Fruit fly (Drosophila melanogaster): Measurements from ENCODE around the gene CG5418.

The CG5418 gene

dm6 chr2L:12487311-12487710, 34.3 kb upstream of the CG5418 start (continued):
- TF ChIP-seq Hr51 (GFP tag; optimal IDR thresholded peaks at IDR 0.05) (peak in 1 of 2 experiments; percentile 12), ind (GFP tag; optimal IDR thresholded peaks at IDR 0.05) (no peak), ems (GFP tag; optimal IDR thresholded peaks at IDR 0.05) (no peak), fd96Cb (tag; optimal IDR thresholded peaks at IDR 0.05) (no peak), MTF-1 (GFP tag; optimal IDR thresholded peaks at IDR 0.05; ENCODE audit: borderline replicate concordance) (peak; percentile 69), row (GFP tag; IDR thresholded peaks at IDR 0.05) (no peak), CG2202 (tag; optimal IDR thresholded peaks at IDR 0.05) (peak; percentile 71), CG11247 (GFP tag; IDR thresholded peaks at IDR 0.05) (no peak), dati (GFP tag; IDR thresholded peaks at IDR 0.05) (no peak), CG17385 (GFP tag; optimal IDR thresholded peaks at IDR 0.05) (peak; percentile 46), CG8290 (GFP tag; optimal IDR thresholded peaks at IDR 0.05) (no peak), CG8290 (tag; optimal IDR thresholded peaks at IDR 0.05) (peak; percentile 45 to 50), CG33213 (GFP tag; optimal IDR thresholded peaks at IDR 0.05) (no peak), CG8089 (GFP tag; optimal IDR thresholded peaks at IDR 0.05) (no peak), CG17612 (GFP tag; IDR thresholded peaks at IDR 0.05) (no peak), CG10979 (tag; optimal IDR thresholded peaks at IDR 0.05) (peak; percentile 26), CG1832 (GFP tag; optimal IDR thresholded peaks at IDR 0.05) (no peak), CG11456 (GFP tag; IDR thresholded peaks at IDR 0.05) (no peak), ro (GFP tag; IDR thresholded peaks at IDR 0.05) (no peak), NFAT (GFP tag; IDR thresholded peaks at IDR 0.05) (no peak), Taf1 (GFP tag; IDR thresholded peaks at IDR 0.05) (no peak), CG7357 (GFP tag; IDR thresholded peaks at IDR 0.05) (no peak), CG4404 (GFP tag; IDR thresholded peaks at IDR 0.05) (no peak), PHDP (tag; optimal IDR thresholded peaks at IDR 0.05) (peak; percentile 62), CG17328 (GFP tag; IDR thresholded peaks at IDR 0.05) (no peak), grn (GFP tag; optimal IDR thresholded peaks at IDR 0.05) (no peak), Fer1 (GFP tag; optimal IDR thresholded peaks at IDR 0.05) (peak; percentile 44), chinmo (GFP tag; IDR thresholded peaks at IDR 0.05; ENCODE audit: partially characterized antibody) (no peak), CG10543 (GFP tag; optimal IDR thresholded peaks at IDR 0.05) (no peak), Tbp (GFP tag; optimal IDR thresholded peaks at IDR 0.05) (no peak), oc (tag; optimal IDR thresholded peaks at IDR 0.05) (no peak), C15 (GFP tag; IDR thresholded peaks at IDR 0.05) (no peak), cad (GFP tag; optimal IDR thresholded peaks at IDR 0.05) (no peak), nau (GFP tag; optimal IDR thresholded peaks at IDR 0.05) (peak; percentile 68), Aef1 (GFP tag; IDR thresholded peaks at IDR 0.05) (no peak), CG12155 (GFP tag; optimal IDR thresholded peaks at IDR 0.05) (no peak), CG30431 (GFP tag; optimal IDR thresholded peaks at IDR 0.05) (no peak), CG14860 (GFP tag; IDR thresholded peaks at IDR 0.05; ENCODE audit: partially characterized antibody) (no peak), CG4328 (GFP tag; optimal IDR thresholded peaks at IDR 0.05) (no peak), lov (optimal IDR thresholded peaks at IDR 0.05) (no peak), lov (GFP tag; IDR thresholded peaks at IDR 0.05) (no peak), CG14965 (GFP tag; optimal IDR thresholded peaks at IDR 0.05; ENCODE audit: borderline replicate concordance) (no peak), CG8281 (tag; optimal IDR thresholded peaks at IDR 0.05) (peak; percentile 26), CG4424 (GFP tag; optimal IDR thresholded peaks at IDR 0.05) (no peak), CG18764 (GFP tag; optimal IDR thresholded peaks at IDR 0.05) (no peak), CG13424 (tag; optimal IDR thresholded peaks at IDR 0.05) (peak; percentile 45), run (tag; optimal IDR thresholded peaks at IDR 0.05) (peak; percentile 43), HHEX (GFP tag; optimal IDR thresholded peaks at IDR 0.05) (peak; percentile 6), lbe (GFP tag; optimal IDR thresholded peaks at IDR 0.05) (no peak), sens-2 (GFP tag; IDR thresholded peaks at IDR 0.05) (no peak), CG10147 (GFP tag; optimal IDR thresholded peaks at IDR 0.05) (no peak), CG12942 (GFP tag; optimal IDR thresholded peaks at IDR 0.05) (no peak)
